Fruit fly (Drosophila melanogaster): ENCODE results near the gene CG42393.
A peak's percentile ranks its signal among the peaks of the same experiment; 100 is the strongest.

DNA sequence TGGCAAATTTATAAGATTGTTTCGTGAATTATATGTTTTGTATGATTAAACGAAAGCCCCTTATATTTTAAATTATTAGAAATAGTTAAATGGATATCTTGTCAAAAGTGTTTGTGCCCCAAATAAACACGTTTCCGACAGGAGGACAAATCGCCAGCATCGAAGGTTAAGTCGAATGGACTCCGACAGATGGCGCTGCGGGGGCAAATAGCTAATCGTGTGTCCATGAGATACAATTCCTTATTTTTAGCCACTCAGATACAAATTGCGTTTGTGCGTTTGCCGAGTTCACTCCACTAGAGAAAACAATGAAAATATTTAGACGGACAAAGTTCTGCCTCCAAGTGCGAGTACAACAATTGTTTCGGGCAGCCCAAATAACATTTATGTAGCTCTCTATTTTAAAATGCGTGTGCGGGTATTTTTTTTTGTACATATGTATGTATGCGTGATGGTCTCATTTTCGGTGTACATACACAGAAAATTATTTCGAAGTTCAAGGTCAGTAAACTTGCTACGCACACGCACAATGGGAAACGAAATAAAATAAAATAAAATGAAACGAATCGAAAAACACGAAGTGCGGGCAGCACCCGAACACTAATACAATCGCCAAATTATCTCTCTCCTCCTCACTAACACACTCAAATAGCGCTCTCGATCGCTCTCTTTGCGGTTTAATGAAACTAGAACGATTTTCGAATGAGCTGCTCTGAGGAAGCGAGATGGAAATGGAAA, 26.3 kb upstream of the CG42393 start:
- TF ChIP-seq Pif1A (GFP tag; optimal IDR thresholded peaks at IDR 0.05) (peak; percentile 23), CG8159 (tag; optimal IDR thresholded peaks at IDR 0.05) (no peak), CG13204 (GFP tag; optimal IDR thresholded peaks at IDR 0.05) (peak; percentile 17), EcR (GFP tag; optimal IDR thresholded peaks at IDR 0.05) (peak; percentile 98), CG17806 (tag; optimal IDR thresholded peaks at IDR 0.05) (no peak), CG15710 (tag; optimal IDR thresholded peaks at IDR 0.05) (no peak), CG4496 (GFP tag; IDR thresholded peaks at IDR 0.05) (no peak)

Measured in whole organism, pupa.